Fruit fly (Drosophila melanogaster): ENCODE measurements around the gene Acox3.

Gene Acox3

dm6 chr2L:6447581-6448333 is 446 bp downstream of the Acox3 start (continued):
- no peak for TF ChIP-seq CG12299 (tag; optimal IDR thresholded peaks at IDR 0.05)
- no peak for TF ChIP-seq Asciz (GFP tag; optimal IDR thresholded peaks at IDR 0.05)
- no peak for TF ChIP-seq Sox100B (GFP tag; optimal IDR thresholded peaks at IDR 0.05)
- no peak for TF ChIP-seq CG15479 (GFP tag; optimal IDR thresholded peaks at IDR 0.05)
- TF ChIP-seq CG3281 (GFP tag; optimal IDR thresholded peaks at IDR 0.05), result no peak
- no peak for TF ChIP-seq D (optimal IDR thresholded peaks at IDR 0.05)
- TF ChIP-seq D (GFP tag; optimal IDR thresholded peaks at IDR 0.05), result no peak
- no peak for TF ChIP-seq E2f1 (GFP tag; IDR thresholded peaks at IDR 0.05)
- TF ChIP-seq Ets97D (GFP tag; optimal IDR thresholded peaks at IDR 0.05), result no peak
- TF ChIP-seq unc-4 (GFP tag; IDR thresholded peaks at IDR 0.05; ENCODE audit: partially characterized antibody), result no peak
- TF ChIP-seq B-H2 (GFP tag; optimal IDR thresholded peaks at IDR 0.05), result no peak
- TF ChIP-seq exex (tag; optimal IDR thresholded peaks at IDR 0.05), result peak; percentile 85
- no peak for TF ChIP-seq slp2 (GFP tag; optimal IDR thresholded peaks at IDR 0.05)
- peak; percentile 29; the same call in 1 of the 2 replicates for TF ChIP-seq Awh (GFP tag; IDR thresholded peaks at IDR 0.05)
- TF ChIP-seq CG17912 (GFP tag; optimal IDR thresholded peaks at IDR 0.05), result peak; percentile 13
- no peak for TF ChIP-seq CG14860 (GFP tag; IDR thresholded peaks at IDR 0.05; ENCODE audit: partially characterized antibody)
- no peak for TF ChIP-seq jigr1 (GFP tag; IDR thresholded peaks at IDR 0.05)
- no peak for TF ChIP-seq CG11504 (tag; optimal IDR thresholded peaks at IDR 0.05)
- TF ChIP-seq GATAe (GFP tag; conservative IDR thresholded peaks at IDR 0.05), result peak; percentile 69
- TF ChIP-seq Neu2 (GFP tag; optimal IDR thresholded peaks at IDR 0.05; ENCODE audit: borderline replicate concordance), result peak; percentile 50
- no peak; the same call in 1 of the 2 replicates for TF ChIP-seq CG4360 (GFP tag; IDR thresholded peaks at IDR 0.05)
- TF ChIP-seq CG18011 (GFP tag; optimal IDR thresholded peaks at IDR 0.05), result no peak
- TF ChIP-seq lola (GFP tag; optimal IDR thresholded peaks at IDR 0.05), result no peak
- peak in 1 of 2 experiments; percentile 67 for TF ChIP-seq Hr78 (GFP tag; optimal IDR thresholded peaks at IDR 0.05)
- TF ChIP-seq eve (GFP tag; optimal IDR thresholded peaks at IDR 0.05), result no peak
- TF ChIP-seq CG7839 (tag; optimal IDR thresholded peaks at IDR 0.05), result no peak
- TF ChIP-seq CG6765 (GFP tag; optimal IDR thresholded peaks at IDR 0.05), result peak; percentile 32
- TF ChIP-seq CG31224 (GFP tag; IDR thresholded peaks at IDR 0.05), result no peak
- TF ChIP-seq rib (GFP tag; IDR thresholded peaks at IDR 0.05), result peak; percentile 32; the same call in 1 of the 2 replicates
- TF ChIP-seq CG1647 (GFP tag; optimal IDR thresholded peaks at IDR 0.05), result no peak
- peak; percentile 75 for TF ChIP-seq grn (GFP tag; optimal IDR thresholded peaks at IDR 0.05)
- TF ChIP-seq sug (tag; optimal IDR thresholded peaks at IDR 0.05), result peak; percentile 88
- no peak for TF ChIP-seq Deaf1 (tag; optimal IDR thresholded peaks at IDR 0.05)
- peak; percentile 5 for TF ChIP-seq pzg (GFP tag; optimal IDR thresholded peaks at IDR 0.05)
- TF ChIP-seq ab (GFP tag; optimal IDR thresholded peaks at IDR 0.05), result no peak
- no peak for TF ChIP-seq slou (GFP tag; optimal IDR thresholded peaks at IDR 0.05)
- no peak for TF ChIP-seq tgo (GFP tag; IDR thresholded peaks at IDR 0.05)
- TF ChIP-seq CG18619 (GFP tag; optimal IDR thresholded peaks at IDR 0.05), result no peak
- peak; percentile 55 for TF ChIP-seq mirr (GFP tag; optimal IDR thresholded peaks at IDR 0.05)
- no peak for TF ChIP-seq Hmx (GFP tag; optimal IDR thresholded peaks at IDR 0.05)
- no peak for TF ChIP-seq gsb-n (tag; optimal IDR thresholded peaks at IDR 0.05)
- no peak for TF ChIP-seq CG11456 (GFP tag; IDR thresholded peaks at IDR 0.05)
- no peak for TF ChIP-seq CG10565 (GFP tag; optimal IDR thresholded peaks at IDR 0.05)
- no peak for TF ChIP-seq Sin3A (optimal IDR thresholded peaks at IDR 0.05)
- TF ChIP-seq CG8478 (optimal IDR thresholded peaks at IDR 0.05), result no peak
- no peak for TF ChIP-seq sna (GFP tag; IDR thresholded peaks at IDR 0.05; ENCODE audit: partially characterized antibody)
- no peak for TF ChIP-seq Nf-YA (GFP tag; IDR thresholded peaks at IDR 0.05)
- TF ChIP-seq Xrp1 (GFP tag; IDR thresholded peaks at IDR 0.05), result no peak
- no peak for TF ChIP-seq Optix (GFP tag; IDR thresholded peaks at IDR 0.05)
- TF ChIP-seq ttk (GFP tag; IDR thresholded peaks at IDR 0.05), result no peak

All from whole organism, embryonic.